Worm (Caenorhabditis elegans) whole organism, early embryonic: Measurements from ENCODE around the gene Y38H6C.24.

Source experiments
- B0310.2 ChIP-seq: sonication (generic microtip); optimal IDR thresholded peaks from 2 replicates; lab custom pipeline; 2016; ENCODE audit warnings: mild to moderate bottlenecking, missing genetic modification characterization, missing compliant biosample characterization
- ama-1 ChIP-seq: fragments of 150-350 bp; optimal IDR thresholded peaks from 2 replicates; lab custom pipeline; 2014
- flt-1 ChIP-seq: fragments of 200-800 bp; sonication (Bioruptor generic); IDR thresholded peaks from 2 replicates; pipeline ENCODE4 v1.3.6; 2022; ENCODE audit warnings: missing genetic modification characterization, missing compliant biosample characterization
- hmg-4 ChIP-seq: fragments of 200-800 bp; sonication (Bioruptor generic); optimal IDR thresholded peaks from 2 replicates; lab custom pipeline; 2018; ENCODE audit warnings: mild to moderate bottlenecking, missing genetic modification characterization, missing compliant biosample characterization
- hnd-1 ChIP-seq: sonication (generic microtip); optimal IDR thresholded peaks from 2 replicates; lab custom pipeline; 2016; ENCODE audit warnings: missing genetic modification characterization, missing compliant biosample characterization
- scrt-1 ChIP-seq: fragments of 200-800 bp; sonication (Bioruptor generic); IDR thresholded peaks from 2 replicates; pipeline ENCODE4 v1.3.6; 2022; ENCODE audit warnings: missing genetic modification characterization, missing compliant biosample characterization
- tbx-11 ChIP-seq: fragments of 200-800 bp; sonication (Bioruptor generic); IDR thresholded peaks from 2 replicates; pipeline ENCODE4 v1.3.6; 2022; ENCODE audit warnings: missing genetic modification characterization, missing compliant biosample characterization
- tbx-37 ChIP-seq: fragments of 200-800 bp; sonication (Bioruptor generic); conservative IDR thresholded peaks from 2 replicates; pipeline ENCODE4 v1.3.6; 2022; ENCODE audit warnings: missing genetic modification reagents, missing genetic modification characterization, missing compliant biosample characterization

ce11 chrV:20493271-20494231 is 32.7 kb upstream of the Y38H6C.24 start, which contains the start of gene B0250.5:
- no peak for TF ChIP-seq ama-1 (lab: Kevin White, UChicago)
- no peak for TF ChIP-seq flt-1
- no peak for TF ChIP-seq tbx-11
- TF ChIP-seq tbx-37 (GFP tag; lab: Robert Waterston, UW): no peak
- TF ChIP-seq hnd-1 (tag; lab: Kevin White, UChicago): no peak
- TF ChIP-seq B0310.2: no peak
- TF ChIP-seq hmg-4 (GFP tag; lab: Kevin White, UChicago): no peak
- TF ChIP-seq scrt-1 (GFP tag; lab: Robert Waterston, UW): no peak
